Worm (Caenorhabditis elegans) whole organism, L4 larva: ENCODE data around the gene Y47D3A.20.
A peak's percentile ranks its signal among the peaks of the same experiment; 100 is the strongest.

ENCODE experiments used
- D1046.2 ChIP-seq: fragments of 200-800 bp; sonication (Bioruptor generic); IDR thresholded peaks from 2 replicates; pipeline ENCODE4 v1.3.6; 2022; ENCODE audit warnings: missing genetic modification characterization, missing compliant biosample characterization
- F37D6.2 ChIP-seq: sonication (generic microtip); optimal IDR thresholded peaks from 2 replicates; lab custom pipeline; 2016; ENCODE audit warnings: mild to moderate bottlenecking, missing genetic modification characterization, missing compliant biosample characterization
- F49E8.2 ChIP-seq: sonication (generic microtip); optimal IDR thresholded peaks from 2 replicates; lab custom pipeline; 2016; ENCODE audit warnings: missing compliant biosample characterization, mild to moderate bottlenecking, missing genetic modification characterization, borderline replicate concordance
- R02D3.7 ChIP-seq: fragments of 150-350 bp; sonication (generic microtip); optimal IDR thresholded peaks from 3 replicates; lab custom pipeline; 2014; ENCODE audit warnings: missing biosample characterization, missing genetic modification characterization
- Y105C5A.15 ChIP-seq: fragments of 200-800 bp; sonication (Bioruptor generic); IDR thresholded peaks from 2 replicates; pipeline ENCODE4 v1.3.6; 2022; ENCODE audit warnings: missing genetic modification characterization, missing compliant biosample characterization
- ZK337.2 ChIP-seq: fragments of 200-800 bp; sonication (Bioruptor generic); IDR thresholded peaks from 2 replicates; pipeline ENCODE4 v1.3.6; 2022; ENCODE audit warnings: missing genetic modification reagents, missing genetic modification characterization, missing compliant biosample characterization
- aha-1 ChIP-seq: fragments of 150-350 bp; peaks from one replicate; lab custom pipeline; 2014; ENCODE audit warnings: missing biosample characterization, missing genetic modification characterization
- aly-2 ChIP-seq: sonication (generic microtip); optimal IDR thresholded peaks from 2 replicates; lab custom pipeline; 2018; ENCODE audit warnings: missing biosample characterization, missing genetic modification characterization
- ama-1 ChIP-seq: fragments of 150-350 bp; optimal IDR thresholded peaks from 2 replicates; lab custom pipeline; 2014; ENCODE audit warnings: inconsistent platforms, mixed read lengths
- ceh-28 ChIP-seq: fragments of 150-350 bp; optimal IDR thresholded peaks from 2 replicates; lab custom pipeline; 2014; ENCODE audit warnings: missing biosample characterization, missing genetic modification reagents, missing genetic modification characterization
- ceh-44 ChIP-seq: fragments of 200-800 bp; sonication (Bioruptor generic); IDR thresholded peaks from 2 replicates; pipeline ENCODE4 v1.3.6; 2022; ENCODE audit warnings: missing genetic modification reagents, missing genetic modification characterization, missing compliant biosample characterization
- ces-1 ChIP-seq: fragments of 150-350 bp; sonication (generic microtip); optimal IDR thresholded peaks from 4 replicates; lab custom pipeline; 2014; ENCODE audit warnings: missing biosample characterization, missing genetic modification reagents, missing genetic modification characterization
- ctbp-1 ChIP-seq: fragments of 200-800 bp; sonication (Bioruptor generic); IDR thresholded peaks from 2 replicates; pipeline ENCODE4 v1.3.6; 2022; ENCODE audit warnings: missing genetic modification reagents, missing genetic modification characterization, missing compliant biosample characterization
- daf-8 ChIP-seq: fragments of 200-800 bp; sonication (Bioruptor generic); IDR thresholded peaks from 2 replicates; pipeline ENCODE4 v1.3.6; 2022; ENCODE audit warnings: missing genetic modification characterization, missing compliant biosample characterization
- dmd-6 ChIP-seq: fragments of 200-800 bp; sonication (Bioruptor generic); IDR thresholded peaks from 2 replicates; pipeline ENCODE4 v1.3.6; 2022; ENCODE audit warnings: missing genetic modification reagents, missing genetic modification characterization, missing compliant biosample characterization
- dmd-8 ChIP-seq: fragments of 200-800 bp; sonication (Bioruptor generic); IDR thresholded peaks from 2 replicates; pipeline ENCODE4 v1.3.6; 2022; ENCODE audit warnings: missing genetic modification characterization, missing compliant biosample characterization
- dpl-1 ChIP-seq: fragments of 150-350 bp; optimal IDR thresholded peaks from 2 replicates; lab custom pipeline; 2014; ENCODE audit warnings: missing biosample characterization, missing genetic modification reagents, missing genetic modification characterization
- dve-1 ChIP-seq: sonication (generic microtip); optimal IDR thresholded peaks from 2 replicates; lab custom pipeline; 2017; ENCODE audit warnings: antibody characterized with exemption, mild to moderate bottlenecking, missing genetic modification characterization, missing compliant biosample characterization; ENCODE audit not compliant: insufficient read depth
- hlh-11 ChIP-seq: fragments of 200-800 bp; sonication (Bioruptor generic); optimal IDR thresholded peaks from 2 replicates; lab custom pipeline; 2018; ENCODE audit warnings: mild to moderate bottlenecking, missing genetic modification characterization, missing compliant biosample characterization
- hlh-30 ChIP-seq: sonication (generic microtip); optimal IDR thresholded peaks from 2 replicates; lab custom pipeline; 2017; ENCODE audit warnings: antibody characterized with exemption, mild to moderate bottlenecking, missing genetic modification characterization, missing compliant biosample characterization; ENCODE audit not compliant: insufficient read depth
- lim-7 ChIP-seq: fragments of 200-800 bp; sonication (Bioruptor generic); IDR thresholded peaks from 2 replicates; pipeline ENCODE4 v1.3.6; 2022; ENCODE audit warnings: missing genetic modification characterization, missing compliant biosample characterization
- lin-38 ChIP-seq: fragments of 200-800 bp; sonication (Bioruptor generic); IDR thresholded peaks from 2 replicates; pipeline ENCODE4 v1.3.6; 2022; ENCODE audit warnings: missing genetic modification reagents, missing genetic modification characterization, missing compliant biosample characterization
- lin-39 ChIP-seq: fragments of 150-350 bp; optimal IDR thresholded peaks from 2 replicates; lab custom pipeline; 2014; ENCODE audit warnings: missing biosample characterization, missing genetic modification reagents, missing genetic modification characterization
- lsy-2 ChIP-seq, 2 experiments: fragments of 150-350 bp in 1 of 2; sonication (generic microtip) in 1 of 2; optimal IDR thresholded peaks; 2 replicates each; lab custom pipeline; 2014 to 2017; ENCODE audit warnings: missing biosample characterization in 2 of 2, missing genetic modification characterization in 2 of 2
- madf-9 ChIP-seq: fragments of 200-800 bp; sonication (Bioruptor generic); conservative IDR thresholded peaks from 2 replicates; pipeline ENCODE4 v1.3.6; 2022; ENCODE audit warnings: missing genetic modification reagents, missing genetic modification characterization, missing compliant biosample characterization
- mdt-29 ChIP-seq: fragments of 200-800 bp; sonication (Bioruptor generic); IDR thresholded peaks from 2 replicates; pipeline ENCODE4 v1.3.6; 2022; ENCODE audit warnings: missing genetic modification reagents, missing genetic modification characterization, missing compliant biosample characterization
- mep-1 ChIP-seq: fragments of 150-350 bp; sonication (generic microtip); optimal IDR thresholded peaks from 3 replicates; lab custom pipeline; 2014; ENCODE audit warnings: missing biosample characterization, missing genetic modification characterization
- mes-2 ChIP-seq: sonication (generic microtip); optimal IDR thresholded peaks from 2 replicates; lab custom pipeline; 2016; ENCODE audit warnings: missing genotype, mild to moderate bottlenecking, missing genetic modification characterization, missing compliant biosample characterization; ENCODE audit not compliant: poor library complexity, severe bottlenecking
- mxl-2 ChIP-seq: fragments of 200-800 bp; sonication (Bioruptor generic); conservative IDR thresholded peaks from 2 replicates; pipeline ENCODE4 v1.3.6; 2022; ENCODE audit warnings: missing genetic modification reagents, missing genetic modification characterization, missing compliant biosample characterization
- mxl-3 ChIP-seq: fragments of 200-800 bp; sonication (Bioruptor generic); optimal IDR thresholded peaks from 2 replicates; lab custom pipeline; 2018; ENCODE audit warnings: mild to moderate bottlenecking, missing genetic modification characterization, missing compliant biosample characterization
- nhr-10 ChIP-seq: fragments of 150-350 bp; optimal IDR thresholded peaks from 2 replicates; lab custom pipeline; 2014; ENCODE audit warnings: missing biosample characterization, missing genetic modification characterization
- nhr-11 ChIP-seq: fragments of 150-350 bp; optimal IDR thresholded peaks from 2 replicates; lab custom pipeline; 2014; ENCODE audit warnings: missing biosample characterization, missing genetic modification characterization
- nhr-111 ChIP-seq: fragments of 200-800 bp; sonication (Bioruptor generic); optimal IDR thresholded peaks from 2 replicates; lab custom pipeline; 2018; ENCODE audit warnings: mild to moderate bottlenecking, missing genetic modification characterization, missing compliant biosample characterization
- nhr-237 ChIP-seq: sonication (generic microtip); optimal IDR thresholded peaks from 2 replicates; lab custom pipeline; 2017; ENCODE audit warnings: missing biosample characterization, missing genetic modification characterization
- nhr-42 ChIP-seq: fragments of 200-800 bp; sonication (Bioruptor generic); IDR thresholded peaks from 2 replicates; pipeline ENCODE4 v1.3.6; 2022; ENCODE audit warnings: missing genetic modification characterization, missing compliant biosample characterization
- nhr-48 ChIP-seq: sonication (generic microtip); optimal IDR thresholded peaks from 2 replicates; lab custom pipeline; 2016; ENCODE audit warnings: mild to moderate bottlenecking, missing genetic modification characterization, missing compliant biosample characterization
- pha-4 ChIP-seq, 2 experiments: fragments of 150-350 bp in 1 of 2; fragments of 200-800 bp in 1 of 2; sonication (Bioruptor generic) in 1 of 2; IDR thresholded peaks in 1 of 2; optimal IDR thresholded peaks in 1 of 2; 2 replicates each; pipeline versions ENCODE4 v1.3.6 to Lab custom; 2014 to 2022; ENCODE audit warnings: missing genetic modification characterization in 2 of 2, missing genetic modification reagents in 2 of 2, missing biosample characterization in 1 of 2, missing compliant biosample characterization in 1 of 2
- php-3 ChIP-seq: fragments of 200-800 bp; sonication (Bioruptor generic); IDR thresholded peaks from 2 replicates; pipeline ENCODE4 v1.3.6; 2022; ENCODE audit warnings: missing genetic modification reagents, missing genetic modification characterization, missing compliant biosample characterization
- pqm-1 ChIP-seq: sonication (generic microtip); optimal IDR thresholded peaks from 2 replicates; lab custom pipeline; 2017; ENCODE audit warnings: missing biosample characterization, missing genetic modification characterization
- rbr-2 ChIP-seq: sonication (generic microtip); optimal IDR thresholded peaks from 2 replicates; lab custom pipeline; 2016; ENCODE audit warnings: missing genotype, missing genetic modification characterization, missing compliant biosample characterization
- saeg-2 ChIP-seq: fragments of 200-800 bp; sonication (Bioruptor generic); IDR thresholded peaks from 2 replicates; pipeline ENCODE4 v1.3.6; 2022; ENCODE audit warnings: missing genetic modification reagents, missing genetic modification characterization, missing compliant biosample characterization
- skn-1 ChIP-seq: fragments of 150-350 bp; optimal IDR thresholded peaks from 2 replicates; lab custom pipeline; 2014; ENCODE audit warnings: missing biosample characterization, missing genetic modification characterization
- snpc-1.2 ChIP-seq: fragments of 200-800 bp; sonication (Bioruptor generic); IDR thresholded peaks from 2 replicates; pipeline ENCODE4 v1.3.6; 2022; ENCODE audit warnings: missing genetic modification reagents, missing genetic modification characterization, missing compliant biosample characterization
- tag-97 ChIP-seq: fragments of 200-800 bp; sonication (Bioruptor generic); IDR thresholded peaks from 2 replicates; pipeline ENCODE4 v1.3.6; 2022; ENCODE audit warnings: missing genetic modification characterization, missing compliant biosample characterization
- unc-130 ChIP-seq: sonication (generic microtip); optimal IDR thresholded peaks from 2 replicates; lab custom pipeline; 2016; ENCODE audit warnings: missing genetic modification reagents, missing genetic modification characterization, missing compliant biosample characterization
- unc-39 ChIP-seq: sonication (generic microtip); optimal IDR thresholded peaks from 2 replicates; lab custom pipeline; 2017; ENCODE audit warnings: missing biosample characterization, missing genetic modification characterization
- unc-62 ChIP-seq, 3 experiments: fragments of 150-350 bp in 1 of 3; sonication (generic microtip); optimal IDR thresholded peaks in 2 of 3; peaks in 1 of 3; 1 replicate in 1 of 3; 2 replicates in 2 of 3; lab custom pipeline; 2014 to 2017; ENCODE audit warnings: missing biosample characterization in 3 of 3, missing genetic modification characterization in 3 of 3, missing genetic modification reagents in 3 of 3, missing genotype in 1 of 3
- zag-1 ChIP-seq: fragments of 150-350 bp; optimal IDR thresholded peaks from 2 replicates; lab custom pipeline; 2014; ENCODE audit warnings: missing biosample characterization, missing genetic modification characterization
- zfp-2 ChIP-seq: sonication (generic microtip); optimal IDR thresholded peaks from 2 replicates; lab custom pipeline; 2016; ENCODE audit warnings: mild to moderate bottlenecking, missing genetic modification characterization, missing compliant biosample characterization
- zfp-3 ChIP-seq: fragments of 200-800 bp; sonication (Bioruptor generic); conservative IDR thresholded peaks from 2 replicates; pipeline ENCODE4 v1.3.6; 2022; ENCODE audit warnings: missing genetic modification reagents, missing genetic modification characterization, missing compliant biosample characterization
- zip-11 ChIP-seq: fragments of 200-800 bp; sonication (Bioruptor generic); IDR thresholded peaks from 2 replicates; pipeline ENCODE4 v1.3.6; 2022; ENCODE audit warnings: missing genetic modification characterization, missing compliant biosample characterization
- ztf-7 ChIP-seq: fragments of 150-350 bp; optimal IDR thresholded peaks from 2 replicates; lab custom pipeline; 2014; ENCODE audit warnings: missing biosample characterization, missing genetic modification characterization

Y47D3A.20 gene

DNA sequence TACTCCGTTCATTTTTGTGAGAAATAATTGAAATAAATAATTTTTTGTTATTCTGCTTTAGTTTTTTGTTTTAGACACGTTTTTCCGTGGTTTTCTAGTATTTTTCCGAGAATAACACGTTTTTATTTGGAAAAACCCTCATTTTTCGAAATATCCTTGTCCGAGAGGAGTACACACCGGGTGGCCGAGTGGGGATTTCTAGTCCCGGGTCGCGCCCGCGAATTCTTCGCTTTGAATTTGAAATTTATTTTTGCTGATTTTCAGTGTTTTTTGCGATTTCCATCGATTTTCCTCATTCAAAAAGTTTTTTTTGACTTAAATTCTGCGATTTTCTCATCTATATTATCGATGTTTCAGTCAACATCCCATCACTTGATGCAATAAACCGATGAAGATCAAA is 15.7 kb downstream of the Y47D3A.20 start, which contains the start of the genes gly-9, mib-1 and smc-3:
Gene gly-9, minus strand, starts transcription at position 27 of the 400 bp plus-strand sequence.
Gene mib-1, minus strand, starts transcription at position 123 of the 400 bp plus-strand sequence.
Gene smc-3, plus strand, starts transcription at position 351 of the 400 bp plus-strand sequence.
- TF ChIP-seq ZK337.2 (GFP tag; lab: Robert Waterston, UW), result peak; percentile 92
- no peak for TF ChIP-seq ceh-44
- no peak for TF ChIP-seq aly-2 (tag; lab: Kevin White, UChicago)
- TF ChIP-seq hlh-11 (tag; lab: Kevin White, UChicago), result peak; percentile 11
- no peak for TF ChIP-seq ces-1 (GFP tag; lab: Kevin White, UChicago)
- no peak for TF ChIP-seq unc-62 (GFP tag; optimal IDR thresholded peaks at IDR 0.05 in 1 of 2; lab: Kevin White, UChicago)
- no peak for TF ChIP-seq unc-62 (tag; optimal IDR thresholded peaks at IDR 0.05; lab: Kevin White, UChicago)
- TF ChIP-seq pha-4 (GFP tag; IDR thresholded peaks at IDR 0.05; lab: Robert Waterston, UW), result no peak
- no peak for TF ChIP-seq pha-4 (tag; optimal IDR thresholded peaks at IDR 0.05; lab: Kevin White, UChicago)
- TF ChIP-seq tag-97 (GFP tag; lab: Robert Waterston, UW), result no peak
- no peak for TF ChIP-seq ctbp-1 (GFP tag; lab: Robert Waterston, UW)
- no peak for TF ChIP-seq saeg-2 (GFP tag; lab: Robert Waterston, UW)
- no peak for TF ChIP-seq nhr-237 (tag; lab: Kevin White, UChicago)
- no peak for TF ChIP-seq nhr-111 (GFP tag; lab: Kevin White, UChicago)
- TF ChIP-seq snpc-1.2 (GFP tag; lab: Robert Waterston, UW), result no peak
- TF ChIP-seq F37D6.2 (tag; lab: Kevin White, UChicago), result no peak
- peak; percentile 94 for TF ChIP-seq unc-130 (GFP tag; lab: Kevin White, UChicago)
- TF ChIP-seq skn-1, result no peak
- no peak for TF ChIP-seq mxl-2 (GFP tag; lab: Robert Waterston, UW)
- TF ChIP-seq zfp-2, result no peak
- peak; percentile 27 for TF ChIP-seq nhr-11 (tag; lab: Kevin White, UChicago)
- TF ChIP-seq dmd-8 (GFP tag; lab: Robert Waterston, UW), result no peak
- no peak for TF ChIP-seq ztf-7 (tag; lab: Kevin White, UChicago)
- TF ChIP-seq zfp-3 (GFP tag; lab: Robert Waterston, UW), result no peak
- no peak for TF ChIP-seq unc-39 (tag; lab: Kevin White, UChicago)
- TF ChIP-seq lin-38 (GFP tag; lab: Robert Waterston, UW), result peak; percentile 67
- peak; percentile 43 for TF ChIP-seq mep-1 (tag; lab: Kevin White, UChicago)
- peak; percentile 99 for TF ChIP-seq mes-2 (tag; lab: Kevin White, UChicago)
- TF ChIP-seq daf-8, result no peak
- TF ChIP-seq lim-7 (GFP tag; lab: Robert Waterston, UW), result no peak
- TF ChIP-seq rbr-2 (tag; lab: Kevin White, UChicago), result peak; percentile 29
- TF ChIP-seq dmd-6 (GFP tag; lab: Robert Waterston, UW), result peak; percentile 45; the same call in 1 of the 2 replicates
- TF ChIP-seq mxl-3, result no peak
- peak; percentile 91 for TF ChIP-seq dpl-1 (GFP tag; lab: Kevin White, UChicago)
- TF ChIP-seq D1046.2, result peak; percentile 59; the same call in 1 of the 2 replicates
- TF ChIP-seq lin-39 (tag; lab: Kevin White, UChicago), result no peak
- TF ChIP-seq R02D3.7 (tag; lab: Kevin White, UChicago), result no peak
- TF ChIP-seq nhr-42 (GFP tag; lab: Robert Waterston, UW), result no peak
- no peak for TF ChIP-seq madf-9 (GFP tag; lab: Robert Waterston, UW)
- no peak for TF ChIP-seq nhr-48 (tag; lab: Kevin White, UChicago)
- TF ChIP-seq ceh-28 (tag; lab: Kevin White, UChicago), result no peak
- no peak for TF ChIP-seq F49E8.2 (tag; lab: Kevin White, UChicago)
- TF ChIP-seq php-3 (GFP tag; lab: Robert Waterston, UW), result no peak
- TF ChIP-seq aha-1 (tag; lab: Kevin White, UChicago), result peak; percentile 96
- no peak for TF ChIP-seq zip-11 (GFP tag; lab: Robert Waterston, UW)
- peak; percentile 35 for TF ChIP-seq dve-1
- peak in 1 of 2 experiments; percentile 81 for TF ChIP-seq lsy-2 (tag; optimal IDR thresholded peaks at IDR 0.05; lab: Kevin White, UChicago)
- TF ChIP-seq zag-1, result no peak
- TF ChIP-seq pqm-1 (tag; lab: Kevin White, UChicago), result no peak
- TF ChIP-seq nhr-10 (tag; lab: Kevin White, UChicago), result no peak
- no peak for TF ChIP-seq Y105C5A.15 (GFP tag; lab: Robert Waterston, UW)
- no peak for TF ChIP-seq ama-1 (lab: Kevin White, UChicago)
- TF ChIP-seq mdt-29, result no peak
- peak; percentile 38 for TF ChIP-seq hlh-30 (tag; lab: Kevin White, UChicago)
